Worm (Caenorhabditis elegans): ENCODE data around the gene R74.2.

The R74.2 gene

ce11 chrIII:4166745-4167144, 21.2 kb upstream of the R74.2 start, which contains the start of gene rnf-5:
rnf-5 (minus strand) TSS chrIII:4166845.
- TF ChIP-seq T22C8.4 (GFP tag; IDR thresholded peaks at IDR 0.05) (no peak), flt-1 (GFP tag; IDR thresholded peaks at IDR 0.05) (no peak), ztf-29 (GFP tag; IDR thresholded peaks at IDR 0.05) (no peak), tab-1 (GFP tag; IDR thresholded peaks at IDR 0.05) (no peak), ztf-23 (GFP tag; IDR thresholded peaks at IDR 0.05) (no peak), ref-1 (GFP tag; conservative IDR thresholded peaks at IDR 0.05) (no peak), cog-1 (tag; optimal IDR thresholded peaks at IDR 0.05) (no peak), med-1 (GFP tag; optimal IDR thresholded peaks at IDR 0.05; ENCODE audit: insufficient read depth) (no peak), klf-2 (GFP tag; conservative IDR thresholded peaks at IDR 0.05) (no peak)

DNA sequence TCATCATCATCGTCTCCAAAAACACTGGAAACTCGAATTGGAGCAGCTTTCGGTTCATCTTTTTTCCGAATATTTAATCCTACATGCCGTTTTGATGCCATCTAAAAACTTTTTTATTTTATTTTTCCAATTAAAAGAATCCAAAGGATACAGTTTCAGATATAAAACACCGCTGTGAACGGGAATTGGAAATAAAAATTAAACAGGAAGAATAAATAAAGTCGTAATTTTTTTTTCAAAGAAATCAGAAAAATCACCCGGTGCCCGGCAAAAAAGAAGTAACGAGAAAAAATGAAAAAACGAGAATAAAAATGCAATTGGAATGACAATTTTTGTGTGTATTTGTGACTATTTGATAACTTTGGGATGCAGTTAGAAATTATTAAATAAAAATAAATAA, 19.3 kb upstream of the R74.2 start, which contains the start of gene ccdc-55:
ccdc-55 (minus strand) TSS at position 101 of the 400 bp plus-strand sequence.
- no peak for TF ChIP-seq ztf-29 (GFP tag; IDR thresholded peaks at IDR 0.05)
- no peak for TF ChIP-seq ref-1 (GFP tag; conservative IDR thresholded peaks at IDR 0.05)
- TF ChIP-seq tab-1 (GFP tag; IDR thresholded peaks at IDR 0.05): no peak
- no peak for TF ChIP-seq T22C8.4 (GFP tag; IDR thresholded peaks at IDR 0.05)
- TF ChIP-seq med-1 (GFP tag; optimal IDR thresholded peaks at IDR 0.05; ENCODE audit: insufficient read depth): no peak
- no peak for TF ChIP-seq flt-1 (GFP tag; IDR thresholded peaks at IDR 0.05)
- no peak for TF ChIP-seq cog-1 (tag; optimal IDR thresholded peaks at IDR 0.05)
- TF ChIP-seq ztf-23 (GFP tag; IDR thresholded peaks at IDR 0.05): no peak

ce11 chrIII:4170903-4171377, 17.0 kb upstream of the R74.2 start, which contains the start of the genes rnf-121 and C16C10.4:
rnf-121 (minus strand) TSS chrIII:4170953.
C16C10.4 (plus strand) TSS chrIII:4171336.
- TF ChIP-seq T22C8.4 (GFP tag; IDR thresholded peaks at IDR 0.05) (peak; percentile 65), flt-1 (GFP tag; IDR thresholded peaks at IDR 0.05) (peak; percentile 95), ref-1 (GFP tag; conservative IDR thresholded peaks at IDR 0.05) (peak; percentile 69), cog-1 (tag; optimal IDR thresholded peaks at IDR 0.05) (peak; percentile 63), klf-2 (GFP tag; conservative IDR thresholded peaks at IDR 0.05) (peak; percentile 93), tab-1 (GFP tag; IDR thresholded peaks at IDR 0.05) (peak; percentile 91), ztf-29 (GFP tag; IDR thresholded peaks at IDR 0.05) (peak; percentile 86), ztf-23 (GFP tag; IDR thresholded peaks at IDR 0.05) (peak; percentile 91), med-1 (GFP tag; optimal IDR thresholded peaks at IDR 0.05; ENCODE audit: insufficient read depth) (peak; percentile 98)

ce11 chrIII:4172210-4172609, 15.8 kb upstream of the R74.2 start:
- TF ChIP-seq med-1 (GFP tag; optimal IDR thresholded peaks at IDR 0.05; ENCODE audit: insufficient read depth) (no peak), flt-1 (GFP tag; IDR thresholded peaks at IDR 0.05) (no peak), cog-1 (tag; optimal IDR thresholded peaks at IDR 0.05) (no peak), T22C8.4 (GFP tag; IDR thresholded peaks at IDR 0.05) (no peak), ztf-29 (GFP tag; IDR thresholded peaks at IDR 0.05) (no peak), ztf-23 (GFP tag; IDR thresholded peaks at IDR 0.05) (no peak), klf-2 (GFP tag; conservative IDR thresholded peaks at IDR 0.05) (no peak), ref-1 (GFP tag; conservative IDR thresholded peaks at IDR 0.05) (no peak), tab-1 (GFP tag; IDR thresholded peaks at IDR 0.05) (no peak)

DNA sequence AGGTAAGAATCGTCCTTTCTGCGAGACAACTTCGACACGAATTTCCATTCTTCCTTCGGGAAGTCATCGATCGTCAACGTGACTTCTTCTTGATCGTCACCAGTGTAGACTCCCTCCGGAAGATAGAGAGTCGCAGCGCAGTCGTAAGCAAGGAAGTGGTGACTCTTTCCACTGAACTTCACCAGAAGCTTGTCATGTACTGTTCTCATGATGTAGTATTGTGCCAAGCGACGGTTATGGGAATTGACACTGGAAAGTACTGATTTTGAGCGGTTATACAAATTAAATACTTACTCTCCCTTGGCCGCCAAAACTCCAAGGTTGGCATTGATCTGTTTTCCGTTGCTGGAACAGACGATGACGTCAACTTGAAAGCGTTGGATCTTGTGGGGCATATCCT, 12.5 kb upstream of the R74.2 start:
- TF ChIP-seq tab-1 (GFP tag; IDR thresholded peaks at IDR 0.05) (no peak), ref-1 (GFP tag; conservative IDR thresholded peaks at IDR 0.05) (no peak), T22C8.4 (GFP tag; IDR thresholded peaks at IDR 0.05) (no peak), med-1 (GFP tag; optimal IDR thresholded peaks at IDR 0.05; ENCODE audit: insufficient read depth) (no peak), flt-1 (GFP tag; IDR thresholded peaks at IDR 0.05) (no peak), cog-1 (tag; optimal IDR thresholded peaks at IDR 0.05) (no peak), ztf-23 (GFP tag; IDR thresholded peaks at IDR 0.05) (no peak), ztf-29 (GFP tag; IDR thresholded peaks at IDR 0.05) (no peak), klf-2 (GFP tag; conservative IDR thresholded peaks at IDR 0.05) (no peak)

- TF ChIP-seq klf-2 (GFP tag; conservative IDR thresholded peaks at IDR 0.05): no peak
- TF ChIP-seq T22C8.4 (GFP tag; IDR thresholded peaks at IDR 0.05): no peak
- TF ChIP-seq ztf-29 (GFP tag; IDR thresholded peaks at IDR 0.05): no peak
- TF ChIP-seq ztf-23 (GFP tag; IDR thresholded peaks at IDR 0.05): no peak
These were observed 11.8 kb upstream of the R74.2 start, which contains the start of the genes hrde-1 and C16C10.13 for ce11 chrIII:4176109-4176596. hrde-1 (minus strand) TSS chrIII:4176159. C16C10.13 (plus strand) TSS chrIII:4176440.

DNA sequence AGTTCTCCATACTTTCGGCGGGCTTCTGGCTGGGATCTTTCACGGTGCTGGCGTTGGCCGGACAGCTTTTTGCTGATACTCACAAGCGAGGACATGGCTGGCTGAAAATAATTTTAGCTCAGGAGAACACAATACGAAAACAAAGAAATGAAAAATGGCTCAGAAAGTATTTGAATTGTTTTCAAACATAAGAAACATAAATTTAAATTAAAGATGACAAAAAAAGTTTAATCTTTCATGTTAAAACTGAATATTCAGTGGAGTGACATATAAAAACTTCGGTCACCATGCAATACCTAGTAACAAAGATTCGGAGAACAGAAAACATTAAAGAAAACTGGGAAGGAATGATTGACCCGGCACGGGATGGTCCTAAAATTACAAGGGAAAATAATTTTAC, 9.4 kb upstream of the R74.2 start, which contains the start of gene C16C10.2:
C16C10.2 (minus strand) TSS at position 101 of the 400 bp plus-strand sequence.
- TF ChIP-seq cog-1 (tag; optimal IDR thresholded peaks at IDR 0.05): no peak
- no peak for TF ChIP-seq ref-1 (GFP tag; conservative IDR thresholded peaks at IDR 0.05)
- TF ChIP-seq flt-1 (GFP tag; IDR thresholded peaks at IDR 0.05): no peak
- no peak for TF ChIP-seq ztf-23 (GFP tag; IDR thresholded peaks at IDR 0.05)
- TF ChIP-seq med-1 (GFP tag; optimal IDR thresholded peaks at IDR 0.05; ENCODE audit: insufficient read depth): no peak
- no peak for TF ChIP-seq tab-1 (GFP tag; IDR thresholded peaks at IDR 0.05)
- TF ChIP-seq klf-2 (GFP tag; conservative IDR thresholded peaks at IDR 0.05): no peak
- TF ChIP-seq T22C8.4 (GFP tag; IDR thresholded peaks at IDR 0.05): no peak

- TF ChIP-seq tab-1 (GFP tag; IDR thresholded peaks at IDR 0.05) (no peak), ztf-23 (GFP tag; IDR thresholded peaks at IDR 0.05) (no peak), T22C8.4 (GFP tag; IDR thresholded peaks at IDR 0.05) (no peak)
These were observed 6.6 kb upstream of the R74.2 start, which contains the start of gene C16C10.1 for ce11 chrIII:4181338-4181737. C16C10.1 (minus strand) TSS chrIII:4181438.

DNA sequence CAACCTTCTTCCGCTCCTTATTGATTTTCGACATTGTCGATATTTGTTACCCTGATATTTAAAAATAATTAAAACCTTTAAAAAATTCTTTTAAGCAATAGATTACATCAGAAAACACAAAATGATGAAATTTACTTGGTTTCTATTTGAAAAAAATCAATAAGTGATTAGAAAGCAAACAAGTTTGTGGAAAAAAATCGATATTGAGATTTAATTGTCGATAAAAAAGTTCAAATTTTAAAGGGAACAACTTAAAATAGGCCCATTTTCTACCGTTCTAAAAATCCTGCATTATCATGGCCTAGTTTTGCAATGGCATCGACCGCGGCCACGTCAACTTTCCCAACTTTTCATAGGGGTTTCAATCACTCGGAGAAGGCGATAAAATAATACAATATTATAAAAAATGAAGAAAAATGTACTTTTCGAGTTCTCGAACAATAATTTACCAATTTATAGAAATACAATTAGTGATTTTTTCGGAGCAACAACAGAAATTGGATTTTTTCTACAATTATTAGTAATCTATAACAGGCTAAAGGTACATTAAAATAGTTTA, 1.1 kb upstream of the R74.2 start, which contains the start of gene lars-1:
lars-1 (minus strand) TSS at position 51 of the 559 bp plus-strand sequence.
- no peak for TF ChIP-seq klf-2 (GFP tag; conservative IDR thresholded peaks at IDR 0.05)
- no peak for TF ChIP-seq flt-1 (GFP tag; IDR thresholded peaks at IDR 0.05)
- TF ChIP-seq med-1 (GFP tag; optimal IDR thresholded peaks at IDR 0.05; ENCODE audit: insufficient read depth): no peak
- TF ChIP-seq ztf-29 (GFP tag; IDR thresholded peaks at IDR 0.05): no peak
- 0 out of 2 replicates have a peak, but pooled peaks have one; percentile 19 for TF ChIP-seq T22C8.4 (GFP tag; IDR thresholded peaks at IDR 0.05)
